Worm (Caenorhabditis elegans) whole organism, L2 larva: Measurements from ENCODE around the gene fbxb-16.

Experiments
- ceh-82 ChIP-seq: fragments of 150-350 bp; optimal IDR thresholded peaks from 2 replicates; lab custom pipeline; 2014; ENCODE audit warnings: missing biosample characterization, missing genetic modification characterization
- snpc-4 ChIP-seq: fragments of 150-350 bp; optimal IDR thresholded peaks from 2 replicates; lab custom pipeline; 2014; ENCODE audit warnings: missing biosample characterization, missing genetic modification characterization

DNA sequence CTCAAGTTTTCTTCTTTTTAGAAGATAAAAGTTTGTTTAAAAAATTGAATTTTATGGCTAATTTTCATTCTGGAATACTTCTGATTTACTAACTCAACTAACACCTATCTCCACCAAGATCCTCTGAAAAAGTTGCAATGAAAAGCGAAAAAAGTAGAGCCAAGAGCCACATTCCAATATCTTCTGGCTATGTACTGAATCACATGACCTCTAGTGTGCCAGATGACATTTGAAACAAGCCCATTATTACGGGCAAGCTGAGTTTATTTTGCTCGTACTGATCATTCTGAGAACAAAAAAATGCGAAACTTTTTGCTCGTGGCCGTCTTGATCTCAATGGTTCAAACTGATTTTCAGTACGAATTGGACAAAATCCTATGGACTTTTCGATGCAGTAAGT lies 27.4 kb upstream of the fbxb-16 start, which contains the start of gene irld-36:
- TF ChIP-seq snpc-4 (tag; lab: Kevin White, UChicago) (no peak), ceh-82 (no peak)
